Worm (Caenorhabditis elegans) whole organism, L3 larva: ENCODE data around the gene dpff-1.

Experiments
- R02D3.7 ChIP-seq: fragments of 150-350 bp; optimal IDR thresholded peaks from 2 replicates; lab custom pipeline; 2014; ENCODE audit warnings: missing biosample characterization, missing genetic modification characterization
- ZK546.5 ChIP-seq: sonication (generic microtip); optimal IDR thresholded peaks from 2 replicates; lab custom pipeline; 2017; ENCODE audit warnings: missing biosample characterization, missing genetic modification characterization
- aly-2 ChIP-seq: fragments of 150-350 bp; optimal IDR thresholded peaks from 2 replicates; lab custom pipeline; 2014; ENCODE audit warnings: missing biosample characterization, missing genetic modification characterization
- ama-1 ChIP-seq: fragments of 150-350 bp; optimal IDR thresholded peaks from 2 replicates; lab custom pipeline; 2018
- ceh-16 ChIP-seq: sonication (generic microtip); optimal IDR thresholded peaks from 2 replicates; lab custom pipeline; 2017; ENCODE audit warnings: missing biosample characterization, missing genetic modification characterization
- ceh-28 ChIP-seq: fragments of 150-350 bp; optimal IDR thresholded peaks from 2 replicates; lab custom pipeline; 2014; ENCODE audit warnings: missing biosample characterization, missing genetic modification reagents, missing genetic modification characterization
- ceh-82 ChIP-seq: fragments of 150-350 bp; optimal IDR thresholded peaks from 2 replicates; lab custom pipeline; 2014; ENCODE audit warnings: missing biosample characterization, missing genetic modification characterization
- daf-12 ChIP-seq: fragments of 150-350 bp; optimal IDR thresholded peaks from 2 replicates; lab custom pipeline; 2014; ENCODE audit warnings: missing biosample characterization, missing genetic modification reagents, missing genetic modification characterization
- egl-5 ChIP-seq: fragments of 150-350 bp; optimal IDR thresholded peaks from 2 replicates; lab custom pipeline; 2017; ENCODE audit warnings: missing biosample characterization, missing genetic modification reagents, missing genetic modification characterization, inconsistent platforms
- elt-1 ChIP-seq: fragments of 150-350 bp; optimal IDR thresholded peaks from 2 replicates; lab custom pipeline; 2014; ENCODE audit warnings: missing biosample characterization, missing genetic modification characterization
- elt-2 ChIP-seq: sonication (generic microtip); optimal IDR thresholded peaks from 2 replicates; lab custom pipeline; 2016; ENCODE audit warnings: missing genetic modification reagents, mild to moderate bottlenecking, missing genetic modification characterization, missing compliant biosample characterization
- elt-3 ChIP-seq, 3 experiments: fragments of 150-350 bp in 1 of 3; sonication (generic microtip) in 2 of 3; optimal IDR thresholded peaks; 2 replicates in 2 of 3; 4 replicates in 1 of 3; lab custom pipeline; 2014 to 2017; ENCODE audit warnings: missing biosample characterization in 3 of 3, missing genetic modification characterization in 3 of 3
- eor-1 ChIP-seq, 2 experiments: fragments of 150-350 bp; optimal IDR thresholded peaks; 2 replicates each; lab custom pipeline; 2014 to 2018; ENCODE audit warnings: missing biosample characterization in 2 of 2, missing genetic modification characterization in 2 of 2
- fkh-10 ChIP-seq: sonication (generic microtip); optimal IDR thresholded peaks from 2 replicates; lab custom pipeline; 2017; ENCODE audit warnings: missing biosample characterization, missing genetic modification reagents, missing genetic modification characterization
- fkh-2 ChIP-seq: fragments of 150-350 bp; optimal IDR thresholded peaks from 2 replicates; lab custom pipeline; 2014; ENCODE audit warnings: missing biosample characterization, missing genetic modification reagents, missing genetic modification characterization
- fos-1 ChIP-seq: fragments of 150-350 bp; optimal IDR thresholded peaks from 2 replicates; lab custom pipeline; 2014; ENCODE audit warnings: missing biosample characterization, missing genetic modification characterization
- hmg-11 ChIP-seq: sonication (generic microtip); optimal IDR thresholded peaks from 2 replicates; lab custom pipeline; 2016; ENCODE audit warnings: missing genetic modification characterization, missing compliant biosample characterization
- jun-1 ChIP-seq: fragments of 150-350 bp; optimal IDR thresholded peaks from 2 replicates; lab custom pipeline; 2014; ENCODE audit warnings: missing biosample characterization, missing genetic modification reagents, missing genetic modification characterization
- lin-15B ChIP-seq: fragments of 150-350 bp; optimal IDR thresholded peaks from 2 replicates; lab custom pipeline; 2014; ENCODE audit warnings: missing biosample characterization, missing genetic modification characterization
- lin-39 ChIP-seq: fragments of 150-350 bp; optimal IDR thresholded peaks from 2 replicates; lab custom pipeline; 2018; ENCODE audit warnings: missing biosample characterization, missing genetic modification reagents, missing genetic modification characterization
- lsy-12 ChIP-seq: sonication (generic microtip); optimal IDR thresholded peaks from 2 replicates; lab custom pipeline; 2016; ENCODE audit warnings: mild to moderate bottlenecking, missing genetic modification characterization, missing compliant biosample characterization
- mdl-1 ChIP-seq: fragments of 150-350 bp; optimal IDR thresholded peaks from 2 replicates; lab custom pipeline; 2014; ENCODE audit warnings: missing biosample characterization, missing genetic modification characterization
- mml-1 ChIP-seq: fragments of 150-350 bp; sonication (generic microtip); optimal IDR thresholded peaks from 3 replicates; lab custom pipeline; 2014; ENCODE audit warnings: missing biosample characterization, missing genetic modification characterization
- nfya-1 ChIP-seq: sonication (generic microtip); optimal IDR thresholded peaks from 2 replicates; lab custom pipeline; 2017; ENCODE audit warnings: missing genetic modification characterization, mild to moderate bottlenecking, missing compliant biosample characterization, antibody characterized with exemption, moderate library complexity; ENCODE audit not compliant: insufficient read depth
- nhr-11 ChIP-seq: fragments of 150-350 bp; optimal IDR thresholded peaks from 2 replicates; lab custom pipeline; 2014; ENCODE audit warnings: missing biosample characterization, missing genetic modification characterization
- nhr-12 ChIP-seq: fragments of 150-350 bp; optimal IDR thresholded peaks from 2 replicates; lab custom pipeline; 2014; ENCODE audit warnings: missing biosample characterization, missing genetic modification characterization
- nhr-23 ChIP-seq: fragments of 150-350 bp; optimal IDR thresholded peaks from 2 replicates; lab custom pipeline; 2014; ENCODE audit warnings: missing biosample characterization, missing genetic modification reagents, missing genetic modification characterization
- nhr-25 ChIP-seq: sonication (generic microtip); optimal IDR thresholded peaks from 2 replicates; lab custom pipeline; 2017; ENCODE audit warnings: missing biosample characterization, missing genetic modification characterization
- nhr-28 ChIP-seq: fragments of 150-350 bp; optimal IDR thresholded peaks from 2 replicates; lab custom pipeline; 2014; ENCODE audit warnings: missing biosample characterization, missing genetic modification characterization
- nhr-43 ChIP-seq: sonication (generic microtip); optimal IDR thresholded peaks from 2 replicates; lab custom pipeline; 2016; ENCODE audit warnings: mild to moderate bottlenecking, missing genetic modification characterization, missing compliant biosample characterization; ENCODE audit not compliant: poor library complexity, severe bottlenecking
- nhr-67 ChIP-seq: fragments of 150-350 bp; optimal IDR thresholded peaks from 2 replicates; lab custom pipeline; 2014; ENCODE audit warnings: missing biosample characterization, missing genetic modification characterization
- nhr-76 ChIP-seq: fragments of 150-350 bp; sonication (generic microtip); optimal IDR thresholded peaks from 5 replicates; lab custom pipeline; 2014; ENCODE audit warnings: missing biosample characterization, missing genetic modification characterization
- nhr-77 ChIP-seq: fragments of 150-350 bp; optimal IDR thresholded peaks from 2 replicates; lab custom pipeline; 2014; ENCODE audit warnings: missing biosample characterization, missing genetic modification characterization
- pha-4 ChIP-seq: fragments of 150-350 bp; optimal IDR thresholded peaks from 2 replicates; lab custom pipeline; 2014; ENCODE audit warnings: missing biosample characterization, missing genetic modification reagents, missing genetic modification characterization
- pqm-1 ChIP-seq: fragments of 150-350 bp; optimal IDR thresholded peaks from 2 replicates; lab custom pipeline; 2017; ENCODE audit warnings: missing biosample characterization, missing genetic modification characterization, inconsistent platforms
- sea-2 ChIP-seq: fragments of 150-350 bp; sonication (generic microtip); optimal IDR thresholded peaks from 4 replicates; lab custom pipeline; 2014; ENCODE audit warnings: missing biosample characterization, missing genetic modification reagents, missing genetic modification characterization
- skn-1 ChIP-seq: fragments of 150-350 bp; optimal IDR thresholded peaks from 2 replicates; lab custom pipeline; 2014; ENCODE audit warnings: missing biosample characterization, missing genetic modification characterization
- snpc-4 ChIP-seq: fragments of 150-350 bp; optimal IDR thresholded peaks from 2 replicates; lab custom pipeline; 2014; ENCODE audit warnings: missing biosample characterization, missing genetic modification characterization
- tbx-2 ChIP-seq: sonication (generic microtip); optimal IDR thresholded peaks from 2 replicates; lab custom pipeline; 2016; ENCODE audit warnings: mild to moderate bottlenecking, missing genetic modification characterization, missing compliant biosample characterization
- unc-39 ChIP-seq: sonication (generic microtip); optimal IDR thresholded peaks from 4 replicates; lab custom pipeline; 2017; ENCODE audit warnings: missing biosample characterization, missing genetic modification characterization
- unc-62 ChIP-seq: fragments of 150-350 bp; sonication (generic microtip); optimal IDR thresholded peaks from 4 replicates; lab custom pipeline; 2014; ENCODE audit warnings: missing biosample characterization, missing genetic modification reagents, missing genetic modification characterization
- zag-1 ChIP-seq: fragments of 150-350 bp; optimal IDR thresholded peaks from 2 replicates; lab custom pipeline; 2014; ENCODE audit warnings: missing biosample characterization, missing genetic modification characterization
- ztf-11 ChIP-seq: fragments of 150-350 bp; optimal IDR thresholded peaks from 2 replicates; lab custom pipeline; 2014; ENCODE audit warnings: missing biosample characterization, missing genetic modification characterization
- ztf-4 ChIP-seq: fragments of 150-350 bp; optimal IDR thresholded peaks from 2 replicates; lab custom pipeline; 2014; ENCODE audit warnings: missing biosample characterization, missing genetic modification characterization

Gene dpff-1

ce11 chrIII:5906059-5906458 lies at the start of gene dpff-1:
Gene dpff-1 (minus strand): TSS chrIII:5906346.
- no peak for TF ChIP-seq snpc-4
- TF ChIP-seq unc-62 (GFP tag; lab: Kevin White, UChicago), result no peak
- TF ChIP-seq nhr-76 (tag; lab: Kevin White, UChicago), result no peak
- TF ChIP-seq fkh-2 (tag; lab: Kevin White, UChicago), result no peak
- no peak for TF ChIP-seq nhr-43
- TF ChIP-seq hmg-11, result peak; percentile 61
- TF ChIP-seq daf-12 (tag; lab: Kevin White, UChicago), result no peak
- TF ChIP-seq elt-3 (tag; optimal IDR thresholded peaks at IDR 0.05; lab: Kevin White, UChicago), result no peak
- TF ChIP-seq nhr-67 (tag; lab: Kevin White, UChicago), result no peak
- no peak for TF ChIP-seq egl-5 (tag; lab: Kevin White, UChicago)
- peak; percentile 54 for TF ChIP-seq ceh-28
- no peak for TF ChIP-seq eor-1 (tag; optimal IDR thresholded peaks at IDR 0.05; lab: Kevin White, UChicago)
- TF ChIP-seq ceh-16 (tag; lab: Kevin White, UChicago), result no peak
- TF ChIP-seq mdl-1 (tag; lab: Kevin White, UChicago), result no peak
- no peak for TF ChIP-seq tbx-2 (tag; lab: Kevin White, UChicago)
- no peak for TF ChIP-seq lin-15B (tag; lab: Kevin White, UChicago)
- TF ChIP-seq nhr-25 (tag; lab: Kevin White, UChicago), result no peak
- TF ChIP-seq sea-2, result no peak
- no peak for TF ChIP-seq mml-1 (tag; lab: Kevin White, UChicago)
- TF ChIP-seq nfya-1, result peak; percentile 52
- TF ChIP-seq aly-2 (tag; lab: Kevin White, UChicago), result no peak
- no peak for TF ChIP-seq ceh-82
- TF ChIP-seq nhr-23 (tag; lab: Kevin White, UChicago), result peak; percentile 10
- TF ChIP-seq R02D3.7 (tag; lab: Kevin White, UChicago), result no peak
- TF ChIP-seq pha-4, result peak; percentile 13
- no peak for TF ChIP-seq ZK546.5 (tag; lab: Kevin White, UChicago)
- TF ChIP-seq nhr-11 (tag; lab: Kevin White, UChicago), result no peak

ce11 chrIII:5953913-5954290 lies 47.8 kb upstream of the dpff-1 start:
- TF ChIP-seq ztf-4 (tag; lab: Kevin White, UChicago) (no peak), skn-1 (no peak), elt-1 (tag; lab: Kevin White, UChicago) (no peak), jun-1 (no peak), ceh-28 (no peak), ceh-16 (tag; lab: Kevin White, UChicago) (no peak), nhr-11 (tag; lab: Kevin White, UChicago) (no peak), ZK546.5 (tag; lab: Kevin White, UChicago) (no peak), fos-1 (tag; lab: Kevin White, UChicago) (no peak), snpc-4 (no peak), nhr-12 (tag; lab: Kevin White, UChicago) (no peak), mdl-1 (tag; lab: Kevin White, UChicago) (no peak)
- TF ChIP-seq, all 47 proteins: peak for 0

DNA sequence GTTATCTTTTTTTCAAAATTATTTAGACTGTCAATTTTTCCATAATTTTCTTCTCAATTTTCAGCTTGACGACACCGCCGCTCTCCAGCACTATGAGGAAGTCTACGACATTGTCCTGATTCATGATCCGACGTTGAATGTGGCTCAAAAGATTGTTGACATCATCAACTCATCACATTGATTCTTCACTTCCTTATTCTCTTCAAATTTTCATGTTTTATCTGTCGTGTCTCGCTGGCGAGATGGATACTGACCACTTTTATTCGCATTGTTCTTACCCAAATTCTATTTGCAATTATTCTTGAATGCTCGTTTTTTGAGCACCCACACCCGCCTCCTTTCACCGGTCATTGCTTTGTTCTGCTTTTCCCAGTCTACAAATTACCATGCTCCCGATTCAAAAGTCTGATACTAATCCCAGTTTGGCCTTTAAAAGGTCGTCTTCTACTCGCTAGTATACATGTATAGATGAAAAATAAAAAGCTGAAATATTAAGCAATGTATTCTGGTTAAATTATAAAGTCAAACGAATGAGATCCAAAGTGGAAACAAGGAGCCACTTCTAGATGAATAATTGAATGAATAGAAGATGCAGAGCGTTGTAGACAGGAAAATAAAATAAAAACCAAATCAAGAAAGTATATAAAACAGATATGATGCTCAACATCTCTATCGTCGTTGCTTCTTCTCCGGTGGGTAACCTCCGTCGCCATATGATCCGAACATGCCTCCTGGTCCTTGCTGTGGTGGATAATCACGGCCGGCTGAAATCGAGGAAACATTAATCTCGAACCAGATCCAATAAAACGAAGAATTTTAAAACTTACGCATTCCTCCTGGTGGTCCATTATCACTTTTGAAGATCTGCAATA lies 47.1 kb upstream of the dpff-1 start:
- TF ChIP-seq ZK546.5 (tag; lab: Kevin White, UChicago), result no peak
- TF ChIP-seq ceh-82, result no peak
- TF ChIP-seq daf-12 (tag; lab: Kevin White, UChicago), result no peak
- TF ChIP-seq elt-1 (tag; lab: Kevin White, UChicago), result no peak
- TF ChIP-seq zag-1 (tag; lab: Kevin White, UChicago), result no peak
- TF ChIP-seq ztf-4 (tag; lab: Kevin White, UChicago), result peak; percentile 6
- TF ChIP-seq elt-3 (tag; optimal IDR thresholded peaks at IDR 0.05; lab: Kevin White, UChicago), result no peak
- no peak for TF ChIP-seq fkh-10 (GFP tag; lab: Kevin White, UChicago)
- TF ChIP-seq unc-62 (GFP tag; lab: Kevin White, UChicago), result no peak
- peak; percentile 15 for TF ChIP-seq pqm-1
- TF ChIP-seq nhr-23 (tag; lab: Kevin White, UChicago), result peak; percentile 42
- TF ChIP-seq ceh-28, result no peak
- TF ChIP-seq snpc-4, result no peak
- TF ChIP-seq nhr-76 (tag; lab: Kevin White, UChicago), result no peak
- TF ChIP-seq ztf-11 (tag; lab: Kevin White, UChicago), result no peak
- no peak for TF ChIP-seq fkh-2 (tag; lab: Kevin White, UChicago)
- no peak for TF ChIP-seq jun-1
- TF ChIP-seq eor-1 (tag; optimal IDR thresholded peaks at IDR 0.05; lab: Kevin White, UChicago), result no peak
- peak; percentile 12 for TF ChIP-seq pha-4
- TF ChIP-seq lin-39, result no peak
- no peak for TF ChIP-seq lin-15B (tag; lab: Kevin White, UChicago)
- TF ChIP-seq mdl-1 (tag; lab: Kevin White, UChicago), result no peak
- no peak for TF ChIP-seq nhr-12 (tag; lab: Kevin White, UChicago)
- peak; percentile 55 for TF ChIP-seq nhr-43
- no peak for TF ChIP-seq unc-39 (tag; lab: Kevin White, UChicago)
- peak; percentile 67 for TF ChIP-seq nhr-25 (tag; lab: Kevin White, UChicago)
- TF ChIP-seq aly-2 (tag; lab: Kevin White, UChicago), result peak; percentile 73
- no peak for TF ChIP-seq skn-1
- TF ChIP-seq nhr-67 (tag; lab: Kevin White, UChicago), result no peak
- no peak for TF ChIP-seq R02D3.7 (tag; lab: Kevin White, UChicago)
- TF ChIP-seq elt-2 (tag; lab: Kevin White, UChicago), result no peak
- TF ChIP-seq lsy-12 (tag; lab: Kevin White, UChicago), result no peak
- TF ChIP-seq nhr-28, result no peak
- TF ChIP-seq ama-1 (lab: Kevin White, UChicago), result peak; percentile 35
- TF ChIP-seq nhr-77 (tag; lab: Kevin White, UChicago), result peak; percentile 40
- TF ChIP-seq nfya-1, result no peak
- no peak for TF ChIP-seq mml-1 (tag; lab: Kevin White, UChicago)
